Fruit fly (Drosophila melanogaster) whole organism, wandering third instar larva: ENCODE data around the gene CG6204.

Source experiments
- CG32264 ChIP-seq: fragments of 200-800 bp; sonication (Bioruptor generic); optimal IDR thresholded peaks from 2 replicates; lab custom pipeline; 2016; ENCODE audit warnings: missing biosample characterization, missing genetic modification characterization
- CG9705 ChIP-seq: fragments of 200-800 bp; sonication (Bioruptor generic); optimal IDR thresholded peaks from 2 replicates; lab custom pipeline; 2018; ENCODE audit warnings: missing biosample characterization, mild to moderate bottlenecking, missing genetic modification characterization
- CrebA ChIP-seq: fragments of 200-800 bp; sonication (Bioruptor generic); optimal IDR thresholded peaks from 2 replicates; lab custom pipeline; 2016; ENCODE audit warnings: missing biosample characterization, mild to moderate bottlenecking, missing genetic modification characterization, borderline replicate concordance
- Dfd ChIP-seq: fragments of >200 bp; optimal IDR thresholded peaks from 2 replicates; lab custom pipeline; 2017; ENCODE audit warnings: missing biosample characterization, missing genetic modification characterization
- Dif ChIP-seq: fragments of 200-275, 200-300 bp; sonication (Bioruptor generic); optimal IDR thresholded peaks from 2 replicates; lab custom pipeline; 2018; ENCODE audit warnings: missing biosample characterization, missing genetic modification characterization; ENCODE audit not compliant: partially characterized antibody
- GATAd ChIP-seq: sonication (Bioruptor generic); optimal IDR thresholded peaks from 2 replicates; lab custom pipeline; 2016; ENCODE audit warnings: missing biosample characterization, missing genetic modification characterization
- HLH106 ChIP-seq: fragments of 200-800 bp; optimal IDR thresholded peaks from 3 replicates; lab custom pipeline; 2019; ENCODE audit warnings: missing biosample characterization, mild to moderate bottlenecking, missing genetic modification characterization, moderate library complexity
- Hnf4 ChIP-seq: fragments of 200-800 bp; sonication (Bioruptor generic); optimal IDR thresholded peaks from 2 replicates; lab custom pipeline; 2016; ENCODE audit warnings: missing biosample characterization, mild to moderate bottlenecking, missing genetic modification characterization
- Hr78 ChIP-seq: fragments of >200 bp; optimal IDR thresholded peaks from 2 replicates; lab custom pipeline; 2017; ENCODE audit warnings: missing biosample characterization, missing genetic modification characterization
- Hr83 ChIP-seq: fragments of 200-300 bp; sonication (Bioruptor generic); optimal IDR thresholded peaks from 2 replicates; lab custom pipeline; 2016; ENCODE audit warnings: missing biosample characterization, mild to moderate bottlenecking, missing genetic modification characterization, moderate library complexity; ENCODE audit not compliant: poor library complexity, severe bottlenecking
- Mio ChIP-seq: sonication (Bioruptor generic); optimal IDR thresholded peaks from 2 replicates; lab custom pipeline; 2016; ENCODE audit warnings: missing biosample characterization, missing genetic modification characterization
- Myc ChIP-seq: fragments of >200 bp; optimal IDR thresholded peaks from 2 replicates; lab custom pipeline; 2017
- N ChIP-seq: fragments of >200 bp; optimal IDR thresholded peaks from 2 replicates; lab custom pipeline; 2018; ENCODE audit warnings: missing biosample characterization, missing external identifiers, missing genetic modification characterization
- OdsH ChIP-seq: fragments of 200-800 bp; sonication (Bioruptor generic); optimal IDR thresholded peaks from 2 replicates; lab custom pipeline; 2016; ENCODE audit warnings: missing biosample characterization, mild to moderate bottlenecking, missing genetic modification characterization
- Rel ChIP-seq, 2 experiments: fragments of 200-800 bp; sonication (Bioruptor generic) in 1 of 2; optimal IDR thresholded peaks; 2 replicates in 1 of 2; 3 replicates in 1 of 2; lab custom pipeline; 2016 to 2019; ENCODE audit warnings: mild to moderate bottlenecking in 2 of 2, missing biosample characterization in 2 of 2, missing genetic modification characterization in 2 of 2, moderate library complexity in 1 of 2
- Sp1 ChIP-seq: fragments of 200-800 bp; sonication (Bioruptor generic); optimal IDR thresholded peaks from 3 replicates; lab custom pipeline; 2019; ENCODE audit warnings: missing biosample characterization, mild to moderate bottlenecking, missing genetic modification characterization, moderate library complexity
- Vsx2 ChIP-seq: fragments of 200-300, 225-300 bp; sonication (Bioruptor generic); optimal IDR thresholded peaks from 2 replicates; lab custom pipeline; 2018; ENCODE audit warnings: missing biosample characterization, missing genetic modification characterization; ENCODE audit not compliant: partially characterized antibody
- br ChIP-seq: fragments of 200-800 bp; sonication (Bioruptor generic); optimal IDR thresholded peaks from 2 replicates; lab custom pipeline; 2016; ENCODE audit warnings: missing biosample characterization, missing genetic modification characterization
- brk ChIP-seq: fragments of 200-800 bp; sonication (Bioruptor generic); optimal IDR thresholded peaks from 2 replicates; lab custom pipeline; 2016; ENCODE audit warnings: missing biosample characterization, mild to moderate bottlenecking, missing genetic modification characterization
- dl ChIP-seq, 2 experiments: fragments of 175-275, 200-275 bp in 1 of 2; fragments of 200-275 bp in 1 of 2; sonication (Bioruptor generic); optimal IDR thresholded peaks; lab custom pipeline; 2018; ENCODE audit warnings: mild to moderate bottlenecking in 2 of 2, missing biosample characterization in 2 of 2, missing genetic modification characterization in 2 of 2, moderate library complexity in 2 of 2; ENCODE audit not compliant: partially characterized antibody in 2 of 2, insufficient read depth in 1 of 2
- dmrt93B ChIP-seq: fragments of 200-800 bp; sonication (Bioruptor generic); optimal IDR thresholded peaks from 2 replicates; lab custom pipeline; 2018; ENCODE audit warnings: missing biosample characterization, mild to moderate bottlenecking, missing genetic modification characterization
- ey ChIP-seq: fragments of 200-800 bp; sonication (Bioruptor generic); optimal IDR thresholded peaks from 2 replicates; lab custom pipeline; 2016; ENCODE audit warnings: missing biosample characterization, missing genetic modification characterization
- foxo ChIP-seq, 2 experiments: fragments of 200-800 bp; sonication (Bioruptor generic); optimal IDR thresholded peaks; 2 replicates in 1 of 2; 3 replicates in 1 of 2; lab custom pipeline; 2016 to 2017; ENCODE audit warnings: missing biosample characterization in 2 of 2, missing genetic modification characterization in 2 of 2
- fru ChIP-seq: fragments of 200-800 bp; sonication (Bioruptor generic); optimal IDR thresholded peaks from 3 replicates; lab custom pipeline; 2016; ENCODE audit warnings: missing biosample characterization, mild to moderate bottlenecking, missing genetic modification characterization
- h ChIP-seq: fragments of 200-800 bp; sonication (Bioruptor generic); optimal IDR thresholded peaks from 3 replicates; lab custom pipeline; 2016; ENCODE audit warnings: missing biosample characterization, mild to moderate bottlenecking, missing genetic modification characterization
- jim ChIP-seq: fragments of 175-275, 200-325 bp; sonication (Bioruptor generic); optimal IDR thresholded peaks from 2 replicates; lab custom pipeline; 2016; ENCODE audit warnings: missing biosample characterization, mild to moderate bottlenecking, missing genetic modification characterization
- lola ChIP-seq: fragments of >200 bp; optimal IDR thresholded peaks from 2 replicates; lab custom pipeline; 2017; ENCODE audit warnings: missing biosample characterization, missing genetic modification characterization
- pan ChIP-seq: fragments of >200 bp; optimal IDR thresholded peaks from 2 replicates; lab custom pipeline; 2017
- psq ChIP-seq: fragments of 200-800 bp; sonication (Bioruptor generic); optimal IDR thresholded peaks from 3 replicates; lab custom pipeline; 2017; ENCODE audit warnings: missing biosample characterization, mild to moderate bottlenecking, missing genetic modification characterization, moderate library complexity
- rgr ChIP-seq: fragments of 200-800 bp; sonication (Bioruptor generic); optimal IDR thresholded peaks from 3 replicates; lab custom pipeline; 2016; ENCODE audit warnings: missing biosample characterization, mild to moderate bottlenecking, missing genetic modification characterization
- sage ChIP-seq: fragments of 200-800 bp; sonication (Bioruptor generic); optimal IDR thresholded peaks from 2 replicates; lab custom pipeline; 2016; ENCODE audit warnings: missing biosample characterization, mild to moderate bottlenecking, missing genetic modification characterization
- sv ChIP-seq: fragments of 200-800 bp; sonication (Bioruptor generic); optimal IDR thresholded peaks from 3 replicates; lab custom pipeline; 2016; ENCODE audit warnings: missing biosample characterization, missing genetic modification characterization
- tai ChIP-seq: sonication (Bioruptor generic); optimal IDR thresholded peaks from 2 replicates; lab custom pipeline; 2016; ENCODE audit warnings: missing biosample characterization, missing genetic modification characterization
- woc ChIP-seq: sonication (Bioruptor generic); optimal IDR thresholded peaks from 2 replicates; lab custom pipeline; 2016; ENCODE audit warnings: missing biosample characterization, mild to moderate bottlenecking, missing genetic modification characterization

The CG6204 gene

DNA sequence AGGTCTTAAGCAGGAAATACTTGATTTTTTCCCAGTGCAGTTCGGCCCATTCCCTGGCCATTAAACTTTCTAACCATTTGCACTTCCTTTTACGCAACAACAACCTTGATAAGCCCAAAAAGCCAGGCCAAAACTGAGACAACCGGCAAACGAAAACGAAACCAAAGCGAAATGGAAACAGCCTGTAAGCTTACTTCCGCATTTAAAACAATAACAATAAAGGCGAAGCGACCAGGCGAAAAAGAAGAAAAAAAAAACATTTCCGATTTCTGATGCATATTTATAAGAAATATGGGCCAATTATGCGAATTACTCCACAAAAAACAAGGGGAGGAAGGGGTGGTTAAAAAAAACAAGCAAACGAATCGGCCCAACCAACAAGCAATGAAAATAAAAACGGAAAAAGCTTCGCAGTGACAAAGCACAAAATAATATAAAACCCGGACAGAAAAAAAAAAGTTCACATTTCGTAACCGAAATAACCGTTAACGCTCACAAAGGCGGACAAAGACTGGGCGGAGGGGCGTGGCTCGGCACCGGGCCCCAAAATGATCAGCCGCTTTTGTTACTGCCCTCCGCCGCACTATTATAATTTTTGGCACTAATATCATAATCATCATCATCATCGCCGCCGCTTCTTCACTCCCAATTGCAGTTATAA, 11.7 kb downstream of the CG6204 start:
- TF ChIP-seq Myc (no peak), Sp1 (no peak), br (GFP tag; lab: Kevin White, UChicago) (no peak), CG9705 (GFP tag; lab: Kevin White, UChicago) (no peak), Vsx2 (GFP tag; lab: Kevin White, UChicago) (no peak), ey (GFP tag; lab: Kevin White, UChicago) (no peak), brk (GFP tag; lab: Kevin White, UChicago) (no peak), sage (GFP tag; lab: Kevin White, UChicago) (no peak), dmrt93B (GFP tag; lab: Kevin White, UChicago) (no peak), tai (GFP tag; lab: Kevin White, UChicago) (no peak), Hr78 (GFP tag; lab: Kevin White, UChicago) (no peak), h (GFP tag; lab: Kevin White, UChicago) (no peak), N (GFP tag; lab: Kevin White, UChicago) (no peak), Hr83 (GFP tag; lab: Kevin White, UChicago) (no peak), pan (no peak), fru (GFP tag; lab: Kevin White, UChicago) (no peak)
- TF ChIP-seq, all 38 proteins: peak for 0

DNA sequence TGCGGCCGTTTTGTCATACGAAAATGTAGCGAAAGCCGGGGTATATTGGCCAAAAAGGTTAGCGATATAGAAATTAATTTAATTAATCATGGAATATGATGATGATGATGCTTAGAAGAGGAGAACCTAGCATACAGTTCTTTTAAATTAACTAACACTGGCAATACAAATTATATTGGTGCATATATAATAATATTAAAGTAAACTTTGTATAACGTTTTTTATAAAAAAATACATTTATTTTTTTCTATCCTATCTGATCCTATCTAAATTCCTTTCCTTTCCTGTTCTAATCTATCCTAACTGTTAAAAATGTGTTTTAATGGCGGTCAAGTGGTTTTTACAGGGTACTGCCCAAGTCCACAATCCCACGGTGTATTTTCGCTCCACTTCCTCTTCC, 12.3 kb downstream of the CG6204 start:
- peak; percentile 19 for TF ChIP-seq rgr (GFP tag; lab: Kevin White, UChicago)
- no peak for TF ChIP-seq Hnf4 (GFP tag; lab: Kevin White, UChicago)
- TF ChIP-seq Sp1: peak; percentile 43
- TF ChIP-seq psq (GFP tag; lab: Kevin White, UChicago): peak; percentile 41
- no peak for TF ChIP-seq h (GFP tag; lab: Kevin White, UChicago)
- TF ChIP-seq HLH106: peak; percentile 27
- TF ChIP-seq foxo (GFP tag; optimal IDR thresholded peaks at IDR 0.05; lab: Kevin White, UChicago): peak in 1 of 2 experiments; percentile 53
- TF ChIP-seq lola (GFP tag; lab: Kevin White, UChicago): no peak
- peak; percentile 54 for TF ChIP-seq pan
- TF ChIP-seq dmrt93B (GFP tag; lab: Kevin White, UChicago): peak; percentile 50
- no peak for TF ChIP-seq Rel (GFP tag; optimal IDR thresholded peaks at IDR 0.05; lab: Kevin White, UChicago)
- no peak for TF ChIP-seq Rel (tag; optimal IDR thresholded peaks at IDR 0.05; lab: Kevin White, UChicago)
- TF ChIP-seq OdsH (GFP tag; lab: Kevin White, UChicago): peak; percentile 23
- no peak for TF ChIP-seq Dfd (GFP tag; lab: Kevin White, UChicago)

DNA sequence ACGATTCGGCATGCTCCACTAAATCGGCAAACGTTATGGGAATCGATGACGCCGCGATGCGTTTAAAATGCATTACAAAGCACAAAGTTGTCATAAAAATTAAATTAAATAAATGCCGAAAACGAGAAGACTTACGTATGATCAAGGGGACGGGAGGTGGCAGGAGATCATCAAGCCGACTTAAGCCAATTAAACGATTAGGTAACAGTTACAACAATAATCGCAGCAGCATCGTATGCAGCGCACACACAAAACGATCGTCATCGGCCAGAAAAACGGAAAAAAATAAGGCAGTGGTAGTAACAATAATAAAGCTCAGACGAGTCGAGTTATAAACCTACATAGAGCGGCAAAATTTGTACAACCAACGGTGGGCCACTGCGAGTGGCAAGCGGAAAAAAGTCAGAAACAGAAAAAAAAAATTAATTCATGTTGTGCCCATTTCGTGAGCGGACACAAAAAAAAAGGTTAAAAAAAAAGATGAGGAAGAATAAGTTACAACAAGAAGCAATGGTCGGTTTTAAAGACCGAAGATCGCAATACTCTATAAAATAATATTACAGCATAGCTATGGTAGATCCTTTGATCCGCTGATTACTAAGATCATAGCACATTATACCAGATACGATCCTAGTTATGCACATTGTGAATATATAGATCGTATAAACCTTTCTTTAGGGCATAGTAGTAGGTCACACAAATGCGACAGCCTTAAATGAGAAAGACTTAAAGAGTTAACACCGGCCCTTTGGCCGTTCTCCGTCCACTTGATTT, 12.9 kb downstream of the CG6204 start:
- TF ChIP-seq Dfd (GFP tag; lab: Kevin White, UChicago) (no peak), br (GFP tag; lab: Kevin White, UChicago) (no peak), tai (GFP tag; lab: Kevin White, UChicago) (no peak), Mio (GFP tag; lab: Kevin White, UChicago) (no peak), rgr (GFP tag; lab: Kevin White, UChicago) (peak; percentile 2), jim (GFP tag; lab: Kevin White, UChicago) (no peak), Dif (GFP tag; lab: Kevin White, UChicago) (no peak), GATAd (no peak), Hr78 (GFP tag; lab: Kevin White, UChicago) (no peak), psq (GFP tag; lab: Kevin White, UChicago) (no peak), Vsx2 (GFP tag; lab: Kevin White, UChicago) (no peak), CG32264 (GFP tag; lab: Kevin White, UChicago) (no peak), CrebA (GFP tag; lab: Kevin White, UChicago) (no peak), fru (GFP tag; lab: Kevin White, UChicago) (peak; percentile 48), lola (GFP tag; lab: Kevin White, UChicago) (no peak), Sp1 (no peak), woc (GFP tag; lab: Kevin White, UChicago) (no peak), foxo (GFP tag; optimal IDR thresholded peaks at IDR 0.05; lab: Kevin White, UChicago) (peak in 1 of 2 experiments; percentile 9), ey (GFP tag; lab: Kevin White, UChicago) (peak; percentile 1), N (GFP tag; lab: Kevin White, UChicago) (no peak), h (GFP tag; lab: Kevin White, UChicago) (peak; percentile 42), pan (no peak), dl (GFP tag; optimal IDR thresholded peaks at IDR 0.05; lab: Kevin White, UChicago; ENCODE audit: insufficient read depth in 1 of 2, partially characterized antibody in 2 of 2) (no peak), sv (GFP tag; lab: Kevin White, UChicago) (no peak)
